Worm (Caenorhabditis elegans): ENCODE data around the gene M02G9.4.

DNA sequence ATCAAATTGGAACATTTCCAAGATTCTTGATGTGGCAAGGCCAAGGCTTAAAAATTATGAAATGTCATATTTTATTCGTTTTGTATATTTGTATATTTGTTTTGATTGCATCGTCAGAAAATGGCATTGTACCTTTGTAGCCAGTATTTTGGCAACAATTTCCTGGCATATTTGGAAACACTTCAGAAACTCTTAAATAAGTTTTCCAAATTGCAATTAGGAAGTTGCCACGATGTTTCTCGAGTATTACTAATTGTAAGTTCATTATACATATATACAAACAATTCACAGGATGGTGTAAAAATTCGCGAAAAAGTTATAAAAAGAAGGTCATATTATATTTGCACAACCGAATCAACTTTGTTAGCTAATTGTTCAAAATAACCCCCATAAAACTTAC, 1.9 kb upstream of the M02G9.4 start, which contains the start of gene idpp-8:
- TF ChIP-seq T22C8.4 (GFP tag; IDR thresholded peaks at IDR 0.05) (no peak), ztf-23 (GFP tag; IDR thresholded peaks at IDR 0.05) (no peak), tab-1 (GFP tag; IDR thresholded peaks at IDR 0.05) (no peak), cog-1 (tag; optimal IDR thresholded peaks at IDR 0.05) (no peak)
